Worm (Caenorhabditis elegans): ENCODE data around the gene T21B6.3.

The T21B6.3 gene

DNA sequence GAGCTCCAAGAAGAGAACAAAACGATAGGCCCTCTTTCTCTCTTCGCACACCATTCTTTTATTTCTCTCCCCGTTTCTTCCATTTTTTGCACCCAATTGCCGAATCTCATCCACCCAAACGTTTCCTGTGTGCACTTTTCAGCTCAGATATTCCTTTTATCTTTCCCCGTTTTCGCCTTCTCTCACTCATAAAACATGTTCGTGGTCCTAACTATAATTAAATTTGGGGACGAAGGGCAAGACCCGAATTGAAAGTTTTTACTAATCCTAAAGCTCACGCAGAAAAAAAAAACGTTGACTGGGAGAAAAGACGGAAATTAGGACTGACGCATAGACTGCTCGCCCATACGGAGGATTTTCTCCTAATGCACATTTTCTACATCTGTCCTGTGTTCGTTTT lies 16.8 kb upstream of the T21B6.3 start:
- no peak for TF ChIP-seq ZK546.5 (tag; optimal IDR thresholded peaks at IDR 0.05)
- TF ChIP-seq elt-1 (tag; optimal IDR thresholded peaks at IDR 0.05): no peak
- TF ChIP-seq fos-1 (tag; optimal IDR thresholded peaks at IDR 0.05): no peak
- TF ChIP-seq ztf-4 (tag; optimal IDR thresholded peaks at IDR 0.05): no peak
- no peak for TF ChIP-seq sma-9 (GFP tag; optimal IDR thresholded peaks at IDR 0.05)
- TF ChIP-seq sma-9 (tag; optimal IDR thresholded peaks at IDR 0.05): no peak
- TF ChIP-seq aly-2 (tag; optimal IDR thresholded peaks at IDR 0.05): no peak
- no peak for TF ChIP-seq ama-1 (optimal IDR thresholded peaks at IDR 0.05)
- no peak for TF ChIP-seq ceh-82 (tag; optimal IDR thresholded peaks at IDR 0.05)

DNA sequence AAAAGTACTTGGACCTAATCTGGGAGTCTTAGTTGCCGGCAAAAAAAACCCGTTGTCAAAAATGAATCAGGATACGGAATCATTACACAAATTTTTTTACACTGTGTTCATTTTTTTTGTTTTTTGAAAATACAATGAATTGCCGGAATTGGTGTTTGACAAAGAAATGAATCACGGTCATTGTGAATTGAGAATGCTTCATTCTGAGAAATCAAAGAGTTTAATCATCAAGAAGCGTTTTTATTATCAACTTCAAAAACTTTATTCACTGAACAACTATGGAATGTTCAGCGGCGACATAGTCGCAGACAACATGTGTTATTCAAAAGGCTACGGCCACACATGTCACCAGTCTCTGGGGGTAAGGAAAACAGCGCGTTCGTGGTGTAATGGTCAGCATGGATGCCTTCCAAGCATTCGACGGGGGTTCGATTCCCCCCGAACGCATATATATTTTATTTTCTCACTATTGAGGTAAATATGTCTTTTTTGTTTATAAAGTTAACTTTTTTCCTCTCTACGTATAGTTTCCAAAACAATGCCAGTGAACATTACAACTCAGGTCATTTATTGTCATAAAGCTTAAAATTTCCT lies 14.8 kb upstream of the T21B6.3 start, which contains the start of gene nas-10:
nas-10 (minus strand) TSS at position 51 of the 594 bp plus-strand sequence.
- TF ChIP-seq crh-2 (tag; optimal IDR thresholded peaks at IDR 0.05): peak; percentile 66
- TF ChIP-seq ceh-82 (tag; optimal IDR thresholded peaks at IDR 0.05): no peak
- no peak for TF ChIP-seq snpc-4 (tag; optimal IDR thresholded peaks at IDR 0.05)
- TF ChIP-seq peb-1 (tag; optimal IDR thresholded peaks at IDR 0.05): no peak
- peak; percentile 56 for TF ChIP-seq Y55F3AM.14 (GFP tag; optimal IDR thresholded peaks at IDR 0.05)
- TF ChIP-seq sma-3 (GFP tag; optimal IDR thresholded peaks at IDR 0.05): peak; percentile 67
- TF ChIP-seq lin-11 (tag; optimal IDR thresholded peaks at IDR 0.05): no peak
- TF ChIP-seq skn-1 (tag; optimal IDR thresholded peaks at IDR 0.05): peak; percentile 8
- peak; percentile 46 for TF ChIP-seq fos-1 (tag; optimal IDR thresholded peaks at IDR 0.05)
- peak; percentile 39 for TF ChIP-seq lin-13 (GFP tag; optimal IDR thresholded peaks at IDR 0.05)
- no peak for TF ChIP-seq nhr-6 (tag; optimal IDR thresholded peaks at IDR 0.05)
- TF ChIP-seq aly-2 (tag; optimal IDR thresholded peaks at IDR 0.05): no peak
- TF ChIP-seq F13H6.1 (tag; optimal IDR thresholded peaks at IDR 0.05): peak; percentile 61
- TF ChIP-seq nhr-23 (tag; optimal IDR thresholded peaks at IDR 0.05): no peak
- no peak for TF ChIP-seq ztf-11 (tag; optimal IDR thresholded peaks at IDR 0.05)
- TF ChIP-seq C34F6.9 (tag; optimal IDR thresholded peaks at IDR 0.05): no peak
- no peak for TF ChIP-seq ZK546.5 (tag; optimal IDR thresholded peaks at IDR 0.05)
- peak; percentile 19 for TF ChIP-seq zag-1 (tag; optimal IDR thresholded peaks at IDR 0.05)
- TF ChIP-seq sma-9 (GFP tag; optimal IDR thresholded peaks at IDR 0.05): peak; percentile 75
- no peak for TF ChIP-seq sma-9 (tag; optimal IDR thresholded peaks at IDR 0.05)
- no peak for TF ChIP-seq nhr-25 (tag; optimal IDR thresholded peaks at IDR 0.05)
- TF ChIP-seq blmp-1 (tag; optimal IDR thresholded peaks at IDR 0.05; ENCODE audit: insufficient read depth): peak; percentile 1
- TF ChIP-seq elt-1 (tag; optimal IDR thresholded peaks at IDR 0.05): no peak
- TF ChIP-seq ama-1 (optimal IDR thresholded peaks at IDR 0.05): no peak
- TF ChIP-seq nhr-21 (tag; optimal IDR thresholded peaks at IDR 0.05): peak; percentile 59
- TF ChIP-seq mab-5 (tag; optimal IDR thresholded peaks at IDR 0.05): no peak
- TF ChIP-seq nhr-11 (tag; optimal IDR thresholded peaks at IDR 0.05): no peak
- TF ChIP-seq ztf-1 (GFP tag; conservative IDR thresholded peaks at IDR 0.05): no peak
- TF ChIP-seq lin-39 (tag; optimal IDR thresholded peaks at IDR 0.05): no peak
- TF ChIP-seq egl-27 (tag; optimal IDR thresholded peaks at IDR 0.05): no peak
- no peak for TF ChIP-seq R02D3.7 (tag; optimal IDR thresholded peaks at IDR 0.05)
- no peak for TF ChIP-seq nhr-12 (tag; optimal IDR thresholded peaks at IDR 0.05)
- TF ChIP-seq elt-3 (tag; optimal IDR thresholded peaks at IDR 0.05): no peak
- TF ChIP-seq ztf-4 (tag; optimal IDR thresholded peaks at IDR 0.05): no peak
- TF ChIP-seq nhr-237 (tag; optimal IDR thresholded peaks at IDR 0.05): no peak
- no peak for TF ChIP-seq nhr-10 (tag; optimal IDR thresholded peaks at IDR 0.05)
- peak; percentile 29 for TF ChIP-seq unc-55 (GFP tag; optimal IDR thresholded peaks at IDR 0.05)
- peak; percentile 67 for TF ChIP-seq nhr-129 (tag; optimal IDR thresholded peaks at IDR 0.05)
- TF ChIP-seq lsy-2 (tag; optimal IDR thresholded peaks at IDR 0.05): peak in 1 of 2 experiments; percentile 19
- TF ChIP-seq mdl-1 (tag; optimal IDR thresholded peaks at IDR 0.05): peak in 1 of 2 experiments; percentile 4

DNA sequence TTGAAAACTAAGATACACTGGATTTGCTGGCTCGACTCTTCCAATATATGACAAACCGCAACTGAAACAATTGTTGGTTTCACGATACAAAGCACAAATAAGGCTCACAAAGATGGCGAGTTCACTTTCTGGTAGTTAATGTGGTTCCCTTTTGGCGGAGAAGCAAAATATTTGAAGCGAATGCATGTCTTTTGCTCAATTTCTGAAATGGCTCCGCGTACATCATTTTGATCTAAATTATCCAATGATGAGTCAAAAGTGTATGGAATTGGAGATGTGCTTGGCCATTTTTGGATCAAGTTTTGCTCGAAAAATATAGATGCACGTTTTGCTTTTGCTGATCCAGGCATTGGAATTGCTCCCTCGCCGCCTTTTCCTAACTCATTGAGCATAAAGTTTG lies 13.0 kb upstream of the T21B6.3 start:
- no peak for TF ChIP-seq ceh-82 (tag; optimal IDR thresholded peaks at IDR 0.05)
- TF ChIP-seq mbf-1 (tag; optimal IDR thresholded peaks at IDR 0.05): no peak
- TF ChIP-seq F13H6.1 (tag; optimal IDR thresholded peaks at IDR 0.05): no peak
- no peak for TF ChIP-seq skn-1 (tag; optimal IDR thresholded peaks at IDR 0.05)
- no peak for TF ChIP-seq ztf-11 (tag; optimal IDR thresholded peaks at IDR 0.05)
- no peak for TF ChIP-seq nhr-11 (tag; optimal IDR thresholded peaks at IDR 0.05)
- TF ChIP-seq zag-1 (tag; optimal IDR thresholded peaks at IDR 0.05): no peak
- TF ChIP-seq nhr-237 (tag; optimal IDR thresholded peaks at IDR 0.05): no peak
- no peak for TF ChIP-seq fos-1 (tag; optimal IDR thresholded peaks at IDR 0.05)
- no peak for TF ChIP-seq blmp-1 (tag; optimal IDR thresholded peaks at IDR 0.05; ENCODE audit: insufficient read depth)
- no peak for TF ChIP-seq nhr-77 (tag; optimal IDR thresholded peaks at IDR 0.05)
- no peak for TF ChIP-seq aly-2 (tag; optimal IDR thresholded peaks at IDR 0.05)

Measured in whole organism, L2 larva.